Fruit fly (Drosophila melanogaster): ENCODE results near the gene CG44259.

DNA sequence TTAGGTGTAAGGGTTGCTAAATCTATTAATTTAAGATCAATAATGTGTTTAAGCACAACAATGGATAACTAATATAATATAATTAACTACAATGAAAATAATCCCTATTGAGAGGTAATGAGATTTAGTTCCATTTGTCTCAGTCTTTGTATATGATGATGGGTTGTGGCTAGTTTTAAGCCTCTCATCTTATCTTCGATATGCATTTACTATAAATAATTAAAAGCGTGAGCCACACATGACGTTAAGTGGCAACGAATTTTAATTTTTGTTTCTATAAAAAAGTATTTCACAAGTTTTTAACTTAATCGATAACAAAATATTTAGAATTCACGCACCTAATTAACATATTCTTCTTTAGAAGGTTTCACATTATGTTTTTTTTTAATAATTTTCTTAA lies 2.7 kb downstream of the CG44259 start:
- peak; percentile 32 for TF ChIP-seq CG8159 (tag; optimal IDR thresholded peaks at IDR 0.05)
- no peak for TF ChIP-seq Pif1B (GFP tag; optimal IDR thresholded peaks at IDR 0.05)
- TF ChIP-seq CG8301 (tag; optimal IDR thresholded peaks at IDR 0.05) = no peak
- TF ChIP-seq CG15710 (tag; optimal IDR thresholded peaks at IDR 0.05) = no peak
- no peak for TF ChIP-seq Pif1A (GFP tag; optimal IDR thresholded peaks at IDR 0.05)
- no peak for TF ChIP-seq CG32121 (GFP tag; IDR thresholded peaks at IDR 0.05)
